Fruit fly (Drosophila melanogaster): Measurements from ENCODE around the gene CG32266.

The CG32266 gene

DNA sequence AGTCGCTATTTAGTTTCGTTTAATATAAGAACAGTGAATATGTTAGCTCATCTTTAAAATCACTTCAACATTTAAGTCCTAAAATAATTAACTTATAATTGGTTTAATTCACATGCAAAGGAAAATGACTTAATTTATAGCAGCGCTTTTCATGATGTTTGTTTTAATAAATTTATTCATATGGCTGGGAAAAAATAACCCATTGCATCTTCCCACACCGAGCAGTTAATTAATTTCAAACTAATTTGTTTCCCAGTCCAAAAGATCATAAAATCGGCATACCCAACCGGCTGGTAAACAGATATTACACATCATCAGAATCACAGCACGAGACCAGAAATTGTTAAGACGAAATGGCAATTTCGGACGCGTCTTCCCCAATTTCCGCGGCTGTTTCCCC is 19.8 kb upstream of the CG32266 start (continued):
- TF ChIP-seq ATbp (GFP tag; optimal IDR thresholded peaks at IDR 0.05) (no peak), CG11398 (GFP tag; optimal IDR thresholded peaks at IDR 0.05) (no peak), CG32532 (GFP tag; IDR thresholded peaks at IDR 0.05) (peak; percentile 77), pzg (GFP tag; optimal IDR thresholded peaks at IDR 0.05) (no peak), gcm (GFP tag; optimal IDR thresholded peaks at IDR 0.05) (no peak), ems (GFP tag; optimal IDR thresholded peaks at IDR 0.05) (peak; percentile 2), oc (tag; optimal IDR thresholded peaks at IDR 0.05) (no peak), fd3F (GFP tag; optimal IDR thresholded peaks at IDR 0.05) (peak; percentile 20), CG5953 (GFP tag; IDR thresholded peaks at IDR 0.05) (no peak), CG10366 (GFP tag; IDR thresholded peaks at IDR 0.05) (peak; percentile 36; the same call in 1 of the 2 replicates), pnt (GFP tag; optimal IDR thresholded peaks at IDR 0.05) (no peak), Eip74EF (GFP tag; optimal IDR thresholded peaks at IDR 0.05) (no peak), sima (GFP tag; optimal IDR thresholded peaks at IDR 0.05) (no peak), Mes4 (GFP tag; optimal IDR thresholded peaks at IDR 0.05) (no peak), Max (GFP tag; optimal IDR thresholded peaks at IDR 0.05) (no peak), E2f2 (GFP tag; IDR thresholded peaks at IDR 0.05) (peak; percentile 21; the same call in 1 of the 2 replicates), CG8281 (tag; optimal IDR thresholded peaks at IDR 0.05) (no peak), CG10321 (GFP tag; IDR thresholded peaks at IDR 0.05) (no peak), CG4707 (GFP tag; optimal IDR thresholded peaks at IDR 0.05) (no peak), NC2α (GFP tag; optimal IDR thresholded peaks at IDR 0.05) (no peak), CG15479 (GFP tag; optimal IDR thresholded peaks at IDR 0.05) (no peak), CG2120 (GFP tag; optimal IDR thresholded peaks at IDR 0.05) (peak; percentile 82), kni (GFP tag; optimal IDR thresholded peaks at IDR 0.05) (no peak), HmgZ (tag; optimal IDR thresholded peaks at IDR 0.05) (peak; percentile 44), CG5180 (GFP tag; optimal IDR thresholded peaks at IDR 0.05) (no peak), CG10959 (GFP tag; IDR thresholded peaks at IDR 0.05) (no peak), disco-r (GFP tag; optimal IDR thresholded peaks at IDR 0.05) (peak; percentile 20), CG17359 (tag; optimal IDR thresholded peaks at IDR 0.05) (peak; percentile 20), Hr78 (GFP tag; optimal IDR thresholded peaks at IDR 0.05) (no peak), Adf1 (GFP tag; IDR thresholded peaks at IDR 0.05) (no peak), CG12236 (GFP tag; optimal IDR thresholded peaks at IDR 0.05) (no peak), hb (GFP tag; IDR thresholded peaks at IDR 0.05; ENCODE audit: partially characterized antibody) (no peak), CG9876 (GFP tag; optimal IDR thresholded peaks at IDR 0.05) (no peak), pfk (GFP tag; optimal IDR thresholded peaks at IDR 0.05) (no peak), CG14710 (tag; optimal IDR thresholded peaks at IDR 0.05) (no peak), yki (optimal IDR thresholded peaks at IDR 0.05) (no peak), CG10654 (GFP tag; optimal IDR thresholded peaks at IDR 0.05) (peak; percentile 5), Doc3 (GFP tag; IDR thresholded peaks at IDR 0.05; ENCODE audit: partially characterized antibody) (no peak), ssp (GFP tag; IDR thresholded peaks at IDR 0.05) (no peak), CG12659 (GFP tag; optimal IDR thresholded peaks at IDR 0.05) (peak; percentile 20), Mad (GFP tag; optimal IDR thresholded peaks at IDR 0.05) (no peak), prd (optimal IDR thresholded peaks at IDR 0.05) (no peak), prd (GFP tag; IDR thresholded peaks at IDR 0.05) (no peak), sna (GFP tag; IDR thresholded peaks at IDR 0.05; ENCODE audit: partially characterized antibody) (no peak), CG10543 (GFP tag; optimal IDR thresholded peaks at IDR 0.05) (no peak), Deaf1 (tag; optimal IDR thresholded peaks at IDR 0.05) (no peak), CG17612 (GFP tag; IDR thresholded peaks at IDR 0.05) (no peak), CG10462 (GFP tag; optimal IDR thresholded peaks at IDR 0.05) (no peak), dan (GFP tag; IDR thresholded peaks at IDR 0.05) (no peak), Hr39 (optimal IDR thresholded peaks at IDR 0.05) (no peak), Sin3A (optimal IDR thresholded peaks at IDR 0.05) (no peak), CG6254 (GFP tag; optimal IDR thresholded peaks at IDR 0.05) (no peak)

Data from whole organism, embryonic.